Fruit fly (Drosophila melanogaster) whole organism, embryonic: Measurements from ENCODE around the gene spirit.

Experiments used
- CG10366 ChIP-seq: fragments of 200-800 bp; sonication (Bioruptor generic); IDR thresholded peaks from 2 replicates; pipeline ENCODE4 v1.3.6; 2022; ENCODE audit warnings: missing biosample characterization, missing genetic modification characterization
- CG10543 ChIP-seq: fragments of 200-800 bp; sonication (Bioruptor generic); optimal IDR thresholded peaks from 3 replicates; lab custom pipeline; 2017; ENCODE audit warnings: missing biosample characterization, mild to moderate bottlenecking, missing genetic modification characterization, moderate library complexity
- CG11093 ChIP-seq: fragments of 200-800 bp; sonication (Bioruptor generic); IDR thresholded peaks from 3 replicates; pipeline ENCODE4 v1.3.6; 2022; ENCODE audit warnings: missing biosample characterization, missing genetic modification characterization
- CG11504 ChIP-seq: fragments of 200-800 bp; sonication (Bioruptor generic); optimal IDR thresholded peaks from 3 replicates; lab custom pipeline; 2019; ENCODE audit warnings: missing biosample characterization, mild to moderate bottlenecking, missing genetic modification characterization, moderate library complexity
- CG12104 ChIP-seq: fragments of 200-800 bp; sonication (Bioruptor generic); optimal IDR thresholded peaks from 3 replicates; lab custom pipeline; 2016; ENCODE audit warnings: missing biosample characterization, missing genetic modification characterization
- CG12236 ChIP-seq: fragments of 200-800 bp; sonication (Bioruptor generic); optimal IDR thresholded peaks from 2 replicates; lab custom pipeline; 2016; ENCODE audit warnings: missing biosample characterization, missing genetic modification characterization
- CG1233 ChIP-seq: fragments of 200-800 bp; sonication (Bioruptor generic); optimal IDR thresholded peaks from 4 replicates; lab custom pipeline; 2018; ENCODE audit warnings: missing biosample characterization, mild to moderate bottlenecking, missing genetic modification characterization
- CG14860 ChIP-seq: fragments of 200-800 bp; sonication (Bioruptor generic); IDR thresholded peaks from 3 replicates; pipeline ENCODE4 v1.3.6; 2022; ENCODE audit warnings: missing biosample characterization, missing genetic modification characterization; ENCODE audit not compliant: partially characterized antibody
- CG15269 ChIP-seq: fragments of 200-800 bp; sonication (Bioruptor generic); optimal IDR thresholded peaks from 2 replicates; lab custom pipeline; 2018; ENCODE audit warnings: missing biosample characterization, mild to moderate bottlenecking, missing genetic modification characterization, moderate library complexity
- CG1529 ChIP-seq: fragments of 200-800 bp; sonication (Bioruptor generic); optimal IDR thresholded peaks from 3 replicates; lab custom pipeline; 2018; ENCODE audit warnings: missing biosample characterization, missing genetic modification characterization
- CG1602 ChIP-seq: fragments of 200-800 bp; sonication (Bioruptor generic); optimal IDR thresholded peaks from 3 replicates; lab custom pipeline; 2016; ENCODE audit warnings: missing biosample characterization, missing genetic modification characterization
- CG2202 ChIP-seq: fragments of 200-800 bp; sonication (Bioruptor generic); optimal IDR thresholded peaks from 2 replicates; lab custom pipeline; 2018; ENCODE audit warnings: missing biosample characterization, mild to moderate bottlenecking, missing genetic modification characterization
- CG3065 ChIP-seq: fragments of 200-800 bp; sonication (Bioruptor generic); optimal IDR thresholded peaks from 2 replicates; lab custom pipeline; 2016; ENCODE audit warnings: missing biosample characterization, missing genetic modification characterization
- CG31224 ChIP-seq: fragments of 200-800 bp; sonication (Bioruptor generic); IDR thresholded peaks from 2 replicates; pipeline ENCODE4 v1.3.6; 2022; ENCODE audit warnings: missing biosample characterization, missing genetic modification characterization
- CG31441 ChIP-seq: fragments of 200-800 bp; sonication (Bioruptor generic); IDR thresholded peaks from 2 replicates; pipeline ENCODE4 v1.3.6; 2022; ENCODE audit warnings: missing biosample characterization, missing genetic modification characterization
- CG4854 ChIP-seq: fragments of 200-800 bp; sonication (Bioruptor generic); optimal IDR thresholded peaks from 2 replicates; lab custom pipeline; 2016; ENCODE audit warnings: missing biosample characterization, missing genetic modification characterization, inconsistent platforms
- CG6689 ChIP-seq: fragments of 200-800 bp; sonication (Bioruptor generic); IDR thresholded peaks from 2 replicates; pipeline ENCODE4 v1.3.6; 2022; ENCODE audit warnings: missing biosample characterization, missing genetic modification characterization
- CG7357 ChIP-seq: fragments of 200-800 bp; sonication (Bioruptor generic); IDR thresholded peaks from 3 replicates; pipeline ENCODE4 v1.3.6; 2022; ENCODE audit warnings: missing biosample characterization, missing genetic modification characterization
- CG8388 ChIP-seq: fragments of 200-800 bp; sonication (Bioruptor generic); optimal IDR thresholded peaks from 2 replicates; lab custom pipeline; 2019; ENCODE audit warnings: missing biosample characterization, mild to moderate bottlenecking, missing genetic modification characterization, moderate library complexity
- CoRest ChIP-seq: fragments of 200-800 bp; sonication (Bioruptor generic); optimal IDR thresholded peaks from 3 replicates; lab custom pipeline; 2018; ENCODE audit warnings: missing biosample characterization, mild to moderate bottlenecking, missing genetic modification characterization, moderate library complexity
- E2f1 ChIP-seq: fragments of 200-800 bp; sonication (Bioruptor generic); IDR thresholded peaks from 2 replicates; pipeline ENCODE4 v1.3.6; 2022; ENCODE audit warnings: missing biosample characterization, missing genetic modification characterization
- Ets97D ChIP-seq: fragments of 200-800 bp; sonication (Bioruptor generic); optimal IDR thresholded peaks from 3 replicates; lab custom pipeline; 2016; ENCODE audit warnings: missing biosample characterization, missing genetic modification characterization
- Fer2 ChIP-seq: fragments of 200-800 bp; sonication (Bioruptor generic); optimal IDR thresholded peaks from 2 replicates; lab custom pipeline; 2018; ENCODE audit warnings: missing biosample characterization, mild to moderate bottlenecking, missing genetic modification characterization, moderate library complexity
- H2.0 ChIP-seq: fragments of 200-800 bp; sonication (Bioruptor generic); IDR thresholded peaks from 2 replicates; pipeline ENCODE4 v1.3.6; 2022; ENCODE audit warnings: missing biosample characterization, missing genetic modification characterization
- Hey ChIP-seq: fragments of 200-800 bp; sonication (Bioruptor generic); optimal IDR thresholded peaks from 3 replicates; lab custom pipeline; 2018; ENCODE audit warnings: missing biosample characterization, mild to moderate bottlenecking, missing genetic modification characterization
- Kr ChIP-seq: fragments of 200-800 bp; sonication (Bioruptor generic); optimal IDR thresholded peaks from 2 replicates; lab custom pipeline; 2017; ENCODE audit warnings: missing biosample characterization, mild to moderate bottlenecking, missing genetic modification characterization
- MESR4 ChIP-seq: fragments of 200-800 bp; sonication (Bioruptor generic); optimal IDR thresholded peaks from 2 replicates; lab custom pipeline; 2018; ENCODE audit warnings: missing biosample characterization, mild to moderate bottlenecking, missing genetic modification characterization, moderate library complexity
- Max ChIP-seq: fragments of 200-800 bp; sonication (Bioruptor generic); optimal IDR thresholded peaks from 2 replicates; lab custom pipeline; 2016; ENCODE audit warnings: missing biosample characterization, mild to moderate bottlenecking, missing genetic modification characterization
- Ptx1 ChIP-seq: fragments of 200-800 bp; sonication (Bioruptor generic); IDR thresholded peaks from 2 replicates; pipeline ENCODE4 v1.3.6; 2022; ENCODE audit warnings: missing biosample characterization, missing genetic modification characterization
- Rfx ChIP-seq: fragments of 200-800 bp; sonication (Bioruptor generic); IDR thresholded peaks from 2 replicates; pipeline ENCODE4 v1.3.6; 2022; ENCODE audit warnings: missing biosample characterization, missing genetic modification characterization
- Trl ChIP-seq, 3 experiments: fragments of >200 bp in 2 of 3; fragments of 200-800 bp in 1 of 3; sonication (Bioruptor generic) in 1 of 3; optimal IDR thresholded peaks; 2 replicates in 1 of 3; 3 replicates in 2 of 3; lab custom pipeline; 2016 to 2017; ENCODE audit warnings: missing biosample characterization in 1 of 3, missing genetic modification characterization in 1 of 3
- bsh ChIP-seq, 2 experiments: fragments of 200-800 bp; sonication (Bioruptor generic); optimal IDR thresholded peaks; 2 replicates each; lab custom pipeline; 2017 to 2018; ENCODE audit warnings: mild to moderate bottlenecking in 2 of 2, missing biosample characterization in 2 of 2, missing genetic modification characterization in 2 of 2, moderate library complexity in 1 of 2
- chif ChIP-seq, 2 experiments: fragments of 200-800 bp; sonication (Bioruptor generic); optimal IDR thresholded peaks; 3 replicates each; lab custom pipeline; 2016; ENCODE audit warnings: missing biosample characterization in 2 of 2, missing genetic modification characterization in 2 of 2
- corto ChIP-seq: fragments of 200-800 bp; sonication (Bioruptor generic); optimal IDR thresholded peaks from 2 replicates; lab custom pipeline; 2016; ENCODE audit warnings: missing biosample characterization, mild to moderate bottlenecking, missing genetic modification characterization, moderate library complexity
- dan ChIP-seq: fragments of 200-800 bp; sonication (Bioruptor generic); IDR thresholded peaks from 2 replicates; pipeline ENCODE4 v1.3.6; 2022; ENCODE audit warnings: missing biosample characterization, missing genetic modification characterization
- dmrt99B ChIP-seq: fragments of 200-800 bp; sonication (Bioruptor generic); optimal IDR thresholded peaks from 2 replicates; lab custom pipeline; 2018; ENCODE audit warnings: missing biosample characterization, mild to moderate bottlenecking, missing genetic modification characterization, moderate library complexity
- dpn ChIP-seq, 2 experiments: fragments of 200-800 bp; sonication (Bioruptor generic); optimal IDR thresholded peaks; 3 replicates each; lab custom pipeline; 2016; ENCODE audit warnings: missing biosample characterization in 2 of 2, missing genetic modification characterization in 2 of 2
- fd3F ChIP-seq: fragments of 200-800 bp; sonication (Bioruptor generic); optimal IDR thresholded peaks from 2 replicates; lab custom pipeline; 2018; ENCODE audit warnings: missing biosample characterization, mild to moderate bottlenecking, missing genetic modification characterization, moderate library complexity
- grau ChIP-seq: fragments of 200-800 bp; optimal IDR thresholded peaks from 3 replicates; lab custom pipeline; 2019; ENCODE audit warnings: missing biosample characterization, mild to moderate bottlenecking, missing genetic modification characterization, moderate library complexity
- hth ChIP-seq: fragments of >200 bp; optimal IDR thresholded peaks from 2 replicates; lab custom pipeline; 2017; ENCODE audit warnings: inconsistent platforms
- jing ChIP-seq: fragments of 200-800 bp; sonication (Bioruptor generic); optimal IDR thresholded peaks from 2 replicates; lab custom pipeline; 2018; ENCODE audit warnings: missing biosample characterization, mild to moderate bottlenecking, missing genetic modification characterization
- kah ChIP-seq: fragments of 200-800 bp; sonication (Bioruptor generic); optimal IDR thresholded peaks from 2 replicates; lab custom pipeline; 2018; ENCODE audit warnings: missing biosample characterization, mild to moderate bottlenecking, missing genetic modification characterization
- lilli ChIP-seq: fragments of 200-800 bp; sonication (Bioruptor generic); optimal IDR thresholded peaks from 3 replicates; lab custom pipeline; 2016; ENCODE audit warnings: missing biosample characterization, missing genetic modification characterization
- mirr ChIP-seq: fragments of 200-800 bp; sonication (Bioruptor generic); optimal IDR thresholded peaks from 3 replicates; lab custom pipeline; 2018; ENCODE audit warnings: missing biosample characterization, mild to moderate bottlenecking, missing genetic modification characterization
- onecut ChIP-seq: fragments of 200-800 bp; sonication (Bioruptor generic); IDR thresholded peaks from 2 replicates; pipeline ENCODE4 v1.3.6; 2022; ENCODE audit warnings: missing biosample characterization, missing genetic modification characterization
- peb ChIP-seq: fragments of 200-800 bp; sonication (Bioruptor generic); IDR thresholded peaks from 2 replicates; pipeline ENCODE4 v1.3.6; 2022; ENCODE audit warnings: missing biosample characterization, missing genetic modification characterization
- rib ChIP-seq: fragments of 200-800 bp; sonication (Bioruptor generic); IDR thresholded peaks from 2 replicates; pipeline ENCODE4 v1.3.6; 2022; ENCODE audit warnings: missing biosample characterization, missing genetic modification characterization
- salm ChIP-seq: fragments of 200-800 bp; sonication (Bioruptor generic); optimal IDR thresholded peaks from 2 replicates; lab custom pipeline; 2018; ENCODE audit warnings: missing biosample characterization, mild to moderate bottlenecking, missing genetic modification characterization
- slbo ChIP-seq: fragments of 200-800 bp; sonication (Bioruptor generic); IDR thresholded peaks from 2 replicates; pipeline ENCODE4 v1.3.6; 2022; ENCODE audit warnings: missing biosample characterization, missing genetic modification characterization
- unpg ChIP-seq: fragments of 200-800 bp; sonication (Bioruptor generic); optimal IDR thresholded peaks from 3 replicates; lab custom pipeline; 2018; ENCODE audit warnings: missing biosample characterization, mild to moderate bottlenecking, missing genetic modification characterization, moderate library complexity

The spirit gene

dm6 chrX:8573744-8574484 is 521 bp upstream of the spirit start, which contains the start of gene CG12065 (continued):
- TF ChIP-seq CG3065, result no peak
- peak; percentile 12 for TF ChIP-seq corto (GFP tag; lab: Kevin White, UChicago)
- TF ChIP-seq Kr (GFP tag; lab: Kevin White, UChicago), result no peak
- TF ChIP-seq jing, result no peak
- TF ChIP-seq peb, result no peak
- TF ChIP-seq CG10366 (GFP tag; lab: Robert Waterston, UW), result peak; percentile 52; the same call in 1 of the 2 replicates
- no peak for TF ChIP-seq dan (GFP tag; lab: Robert Waterston, UW)
- no peak for TF ChIP-seq lilli (GFP tag; lab: Kevin White, UChicago)
- no peak for TF ChIP-seq hth (lab: Kevin White, UChicago)
- TF ChIP-seq mirr (GFP tag; lab: Kevin White, UChicago), result peak; percentile 4
- peak in 1 of 2 experiments; percentile 84 for TF ChIP-seq bsh (GFP tag; optimal IDR thresholded peaks at IDR 0.05; lab: Kevin White, UChicago)
- no peak for TF ChIP-seq kah (GFP tag; lab: Kevin White, UChicago)
- TF ChIP-seq Ptx1 (GFP tag; lab: Robert Waterston, UW), result no peak
- TF ChIP-seq CG15269, result peak; percentile 73
- TF ChIP-seq Max (GFP tag; lab: Kevin White, UChicago), result no peak
- TF ChIP-seq CG12104 (GFP tag; lab: Kevin White, UChicago), result peak; percentile 42
- TF ChIP-seq MESR4 (GFP tag; lab: Kevin White, UChicago), result peak; percentile 20
- TF ChIP-seq fd3F, result peak; percentile 73
- no peak for TF ChIP-seq CG12236 (GFP tag; lab: Kevin White, UChicago)
- peak; percentile 39 for TF ChIP-seq CG1233 (GFP tag; lab: Kevin White, UChicago)
- no peak for TF ChIP-seq CG7357 (GFP tag; lab: Robert Waterston, UW)
- peak; percentile 76 for TF ChIP-seq unpg
- no peak for TF ChIP-seq CG11093 (GFP tag; lab: Robert Waterston, UW)
- TF ChIP-seq salm, result peak; percentile 68
- no peak for TF ChIP-seq onecut
- no peak for TF ChIP-seq E2f1
- TF ChIP-seq CG4854 (GFP tag; lab: Kevin White, UChicago), result no peak
- TF ChIP-seq slbo, result 0 out of 2 replicates have a peak, but pooled peaks have one; percentile 3
- no peak for TF ChIP-seq rib (GFP tag; lab: Robert Waterston, UW)
- peak; percentile 27 for TF ChIP-seq dmrt99B (tag; lab: Kevin White, UChicago)
- no peak for TF ChIP-seq CG6689
- peak; percentile 32 for TF ChIP-seq CG10543
- no peak for TF ChIP-seq CG14860 (GFP tag; lab: Robert Waterston, UW)
- TF ChIP-seq dpn (GFP tag; optimal IDR thresholded peaks at IDR 0.05; lab: Kevin White, UChicago), result no peak
- no peak for TF ChIP-seq H2.0 (GFP tag; lab: Robert Waterston, UW)
- TF ChIP-seq CG8388 (GFP tag; lab: Kevin White, UChicago), result peak; percentile 54
- TF ChIP-seq CG31224 (GFP tag; lab: Robert Waterston, UW), result no peak
- TF ChIP-seq Ets97D (GFP tag; lab: Kevin White, UChicago), result no peak
- no peak for TF ChIP-seq CG1602
- TF ChIP-seq CoRest (tag; lab: Kevin White, UChicago), result peak; percentile 63
- peak; percentile 37 for TF ChIP-seq Fer2 (tag; lab: Kevin White, UChicago)
- TF ChIP-seq Trl (optimal IDR thresholded peaks at IDR 0.05; lab: Kevin White, UChicago), result no peak
- TF ChIP-seq Trl (GFP tag; optimal IDR thresholded peaks at IDR 0.05; lab: Kevin White, UChicago), result no peak
- no peak for TF ChIP-seq Rfx (GFP tag; lab: Robert Waterston, UW)
- TF ChIP-seq CG2202, result peak; percentile 35
- peak; percentile 84 for TF ChIP-seq CG11504
- no peak for TF ChIP-seq Hey
- peak; percentile 49 for TF ChIP-seq grau
- TF ChIP-seq CG1529 (GFP tag; lab: Kevin White, UChicago), result no peak
- no peak for TF ChIP-seq chif (GFP tag; optimal IDR thresholded peaks at IDR 0.05; lab: Kevin White, UChicago)
- peak; percentile 48; the same call in 1 of the 2 replicates for TF ChIP-seq CG31441
